Worm (Caenorhabditis elegans) whole organism, young adult: ENCODE results near the gene acbp-4.

Experiments used
- B0336.3 ChIP-seq: fragments of 200-800 bp; sonication (Bioruptor generic); IDR thresholded peaks from 2 replicates; pipeline ENCODE4 v1.3.6; 2022; ENCODE audit warnings: missing genetic modification characterization, missing compliant biosample characterization
- T07F8.4 ChIP-seq: sonication (generic microtip); optimal IDR thresholded peaks from 2 replicates; lab custom pipeline; 2016; ENCODE audit warnings: mild to moderate bottlenecking, missing genetic modification characterization, moderate library complexity, missing compliant biosample characterization
- T26A5.8 ChIP-seq: sonication (generic microtip); optimal IDR thresholded peaks from 2 replicates; lab custom pipeline; 2016; ENCODE audit warnings: missing genetic modification characterization, missing compliant biosample characterization
- ets-4 ChIP-seq: fragments of 200-800 bp; sonication (Bioruptor generic); optimal IDR thresholded peaks from 2 replicates; lab custom pipeline; 2018; ENCODE audit warnings: mild to moderate bottlenecking, missing genetic modification characterization, missing compliant biosample characterization
- hsf-1 ChIP-seq: fragments of 200-800 bp; sonication (Bioruptor generic); IDR thresholded peaks from 2 replicates; pipeline ENCODE4 v1.3.6; 2022; ENCODE audit warnings: missing genetic modification reagents, missing genetic modification characterization, missing compliant biosample characterization
- lsy-27 ChIP-seq: sonication (generic microtip); optimal IDR thresholded peaks from 2 replicates; lab custom pipeline; 2017; ENCODE audit warnings: missing genetic modification characterization, mild to moderate bottlenecking, missing compliant biosample characterization, antibody characterized with exemption, missing genotype, borderline replicate concordance; ENCODE audit not compliant: insufficient read depth
- nfya-1 ChIP-seq: sonication (generic microtip); optimal IDR thresholded peaks from 2 replicates; lab custom pipeline; 2017; ENCODE audit warnings: antibody characterized with exemption, missing compliant biosample characterization, missing genetic modification characterization, borderline replicate concordance; ENCODE audit not compliant: insufficient read depth
- nhr-27 ChIP-seq: fragments of 200-800 bp; sonication (Bioruptor generic); optimal IDR thresholded peaks from 2 replicates; lab custom pipeline; 2018; ENCODE audit warnings: mild to moderate bottlenecking, missing genetic modification characterization, moderate library complexity, missing compliant biosample characterization
- snpc-4 ChIP-seq, 5 experiments: fragments of 150-350 bp in 1 of 5; sonication (generic microtip) in 4 of 5; optimal IDR thresholded peaks; 2 replicates each; lab custom pipeline; 2014 to 2018; ENCODE audit warnings: missing genetic modification characterization in 5 of 5, missing biosample characterization in 3 of 5, antibody characterized with exemption in 2 of 5, mild to moderate bottlenecking in 2 of 5, missing compliant biosample characterization in 2 of 5, missing genotype in 2 of 5, moderate library complexity in 2 of 5, missing genetic modification reagents in 1 of 5
- unc-62 ChIP-seq: fragments of 150-350 bp; optimal IDR thresholded peaks from 2 replicates; lab custom pipeline; 2014; ENCODE audit warnings: missing biosample characterization, missing genetic modification reagents, missing genetic modification characterization

DNA sequence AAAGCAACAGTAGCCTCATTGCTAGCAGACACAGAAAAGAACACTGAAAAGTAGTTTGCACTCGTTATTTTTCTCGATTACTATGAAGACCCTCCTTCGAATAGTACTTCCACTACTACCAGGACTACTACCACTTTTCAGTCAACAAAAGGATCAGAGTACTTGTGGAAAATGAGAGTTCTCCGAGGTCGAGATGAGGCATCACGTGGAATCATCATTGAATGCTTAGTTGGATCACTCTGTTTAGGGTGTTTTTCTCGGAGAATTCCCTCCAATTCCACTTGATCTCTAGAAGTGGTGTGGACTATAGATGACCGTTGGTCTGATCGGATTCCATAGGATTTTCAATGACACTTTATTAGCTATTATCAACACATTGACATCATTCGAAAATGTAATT is 8.1 kb downstream of the acbp-4 start:
- TF ChIP-seq snpc-4 (GFP tag; optimal IDR thresholded peaks at IDR 0.05; lab: Kevin White, UChicago) (no peak), snpc-4 (tag; optimal IDR thresholded peaks at IDR 0.05; lab: Kevin White, UChicago) (no peak), B0336.3 (no peak), ets-4 (GFP tag; lab: Kevin White, UChicago) (no peak), hsf-1 (GFP tag; lab: Robert Waterston, UW) (no peak), nfya-1 (tag; lab: Kevin White, UChicago) (no peak), nhr-27 (tag; lab: Kevin White, UChicago) (no peak), T07F8.4 (tag; lab: Kevin White, UChicago) (no peak), T26A5.8 (tag; lab: Kevin White, UChicago) (no peak), unc-62 (GFP tag; lab: Kevin White, UChicago) (no peak), lsy-27 (tag; lab: Kevin White, UChicago) (no peak)
